Worm (Caenorhabditis elegans): ENCODE measurements around the gene fbxa-174.
A peak's percentile ranks its signal among the peaks of the same experiment; 100 is the strongest.

Gene fbxa-174

DNA sequence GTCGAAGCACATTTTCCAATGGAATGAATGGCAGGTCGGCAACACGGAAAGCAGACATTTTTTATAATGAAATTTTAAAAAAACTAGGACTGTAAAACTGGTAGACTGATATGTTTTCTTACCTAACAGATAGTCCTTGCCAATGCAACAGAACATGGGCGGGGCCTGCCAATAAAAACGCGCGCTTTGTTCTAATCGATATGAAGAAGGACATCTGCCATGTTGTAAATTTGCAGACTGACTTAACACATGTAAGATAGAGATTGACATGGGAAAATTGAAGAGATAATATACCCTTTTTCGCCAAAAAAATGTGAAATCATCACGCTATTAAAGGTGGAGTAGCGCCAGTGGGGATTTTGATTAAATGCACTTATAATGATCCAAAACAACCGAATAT is 5.5 kb downstream of the fbxa-174 start, which contains the start of gene C38D9.8:
Gene C38D9.8, minus strand, starts transcription at position 101 of the 400 bp plus-strand sequence.
- TF ChIP-seq C34B4.2 (tag; optimal IDR thresholded peaks at IDR 0.05) (no peak), nhr-47 (tag; optimal IDR thresholded peaks at IDR 0.05) (no peak), fkh-8 (tag; optimal IDR thresholded peaks at IDR 0.05) (no peak), unc-30 (tag; optimal IDR thresholded peaks at IDR 0.05) (no peak), lin-14 (GFP tag; optimal IDR thresholded peaks at IDR 0.05) (no peak), fos-1 (tag; optimal IDR thresholded peaks at IDR 0.05) (no peak), dsc-1 (tag; optimal IDR thresholded peaks at IDR 0.05) (no peak), ceh-82 (tag; optimal IDR thresholded peaks at IDR 0.05) (no peak)

ce11 chrV:17551396-17551795 is 6.9 kb downstream of the fbxa-174 start:
- no peak for TF ChIP-seq mep-1 (tag; optimal IDR thresholded peaks at IDR 0.05)
- TF ChIP-seq unc-62 (GFP tag; optimal IDR thresholded peaks at IDR 0.05) = no peak
- TF ChIP-seq hlh-17 (GFP tag; optimal IDR thresholded peaks at IDR 0.05; ENCODE audit: borderline replicate concordance) = no peak
- TF ChIP-seq nhr-77 (tag; optimal IDR thresholded peaks at IDR 0.05) = no peak
- no peak for TF ChIP-seq nhr-19 (GFP tag; conservative IDR thresholded peaks at IDR 0.05)
- TF ChIP-seq rnt-1 (tag; optimal IDR thresholded peaks at IDR 0.05) = no peak
- no peak for TF ChIP-seq aha-1 (tag; optimal IDR thresholded peaks at IDR 0.05)
- no peak for TF ChIP-seq C16A3.4 (tag; optimal IDR thresholded peaks at IDR 0.05)
- no peak for TF ChIP-seq ceh-63 (GFP tag; optimal IDR thresholded peaks at IDR 0.05)
- no peak for TF ChIP-seq egl-13 (tag; optimal IDR thresholded peaks at IDR 0.05)
- TF ChIP-seq mdl-1 (tag; optimal IDR thresholded peaks at IDR 0.05) = no peak

DNA sequence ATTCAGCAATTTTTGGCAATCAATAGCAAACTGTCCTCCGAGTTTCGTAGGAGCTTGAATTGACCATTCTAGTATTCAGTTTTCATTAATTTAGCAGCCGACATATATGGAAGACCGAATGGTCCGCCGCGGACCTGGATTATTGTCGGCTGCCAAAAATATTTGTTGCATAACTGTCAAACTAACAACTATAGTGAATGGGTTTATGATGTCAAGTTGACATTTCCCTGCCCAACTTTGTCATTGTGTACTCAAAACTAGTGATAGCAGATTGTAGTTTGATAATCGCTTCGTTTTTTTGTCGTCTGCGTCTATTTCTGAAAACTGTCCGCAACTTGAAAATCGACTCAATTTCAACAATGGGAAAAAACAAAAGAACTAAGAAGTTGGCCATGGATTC is 8.9 kb downstream of the fbxa-174 start, which contains the start of gene fbxa-176:
Gene fbxa-176, plus strand, starts transcription at position 314 of the 400 bp plus-strand sequence.
- TF ChIP-seq ceh-88 (GFP tag; IDR thresholded peaks at IDR 0.05) = no peak
- no peak for TF ChIP-seq efl-1 (optimal IDR thresholded peaks at IDR 0.05)
- peak in 1 of 2 experiments; percentile 66 for TF ChIP-seq efl-1 (GFP tag; optimal IDR thresholded peaks at IDR 0.05 in 1 of 2)
- peak in 1 of 2 experiments; percentile 10 for TF ChIP-seq lin-35 (GFP tag; optimal IDR thresholded peaks at IDR 0.05)
- TF ChIP-seq hlh-17 (GFP tag; optimal IDR thresholded peaks at IDR 0.05; ENCODE audit: borderline replicate concordance) = no peak

DNA sequence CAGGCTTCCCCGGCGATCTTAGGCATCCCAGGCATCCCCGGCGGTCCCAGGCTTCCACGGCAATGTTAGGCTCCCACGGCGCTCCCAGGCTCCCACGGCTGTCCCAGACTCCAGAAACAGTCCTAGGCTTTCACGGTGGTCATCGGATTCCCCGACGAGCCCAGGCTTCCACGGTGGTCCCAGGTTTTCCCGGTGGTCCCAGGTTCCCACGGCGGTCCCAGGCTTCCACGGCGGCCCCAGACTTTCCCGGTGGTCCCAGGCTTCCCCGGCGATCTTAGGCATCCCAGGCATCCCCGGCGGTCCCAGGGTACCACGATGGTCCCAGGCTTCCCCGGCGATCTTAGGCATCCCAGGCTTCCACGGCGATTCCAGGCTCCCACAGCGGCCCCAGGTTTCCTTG is 9.6 kb downstream of the fbxa-174 start:
- TF ChIP-seq zag-1 (tag; optimal IDR thresholded peaks at IDR 0.05) (no peak), mef-2 (tag; optimal IDR thresholded peaks at IDR 0.05) (no peak), hpl-2 (GFP tag; optimal IDR thresholded peaks at IDR 0.05) (no peak), nhr-84 (tag; optimal IDR thresholded peaks at IDR 0.05) (no peak)

- peak; percentile 36 for TF ChIP-seq elt-2 (tag; optimal IDR thresholded peaks at IDR 0.05)
- no peak for TF ChIP-seq fos-1 (tag; optimal IDR thresholded peaks at IDR 0.05)
- TF ChIP-seq fkh-8 (tag; optimal IDR thresholded peaks at IDR 0.05) = no peak
Observed at ce11 chrV:17546931-17547330, 11.3 kb downstream of the fbxa-174 start.

- TF ChIP-seq efl-1 (optimal IDR thresholded peaks at IDR 0.05) (no peak), efl-1 (GFP tag; optimal IDR thresholded peaks at IDR 0.05 in 1 of 2) (peak in 1 of 2 experiments; percentile 71), snu-23 (GFP tag; optimal IDR thresholded peaks at IDR 0.05) (no peak), C04F5.9 (tag; optimal IDR thresholded peaks at IDR 0.05) (no peak), mef-2 (tag; optimal IDR thresholded peaks at IDR 0.05) (no peak), snpc-4 (tag; optimal IDR thresholded peaks at IDR 0.05) (peak; percentile 12), nhr-28 (tag; optimal IDR thresholded peaks at IDR 0.05) (no peak), ceh-8 (GFP tag; optimal IDR thresholded peaks at IDR 0.05) (no peak), swsn-7 (tag; optimal IDR thresholded peaks at IDR 0.05) (no peak), fkh-8 (tag; optimal IDR thresholded peaks at IDR 0.05) (no peak), C34B4.2 (tag; optimal IDR thresholded peaks at IDR 0.05) (no peak), zip-4 (GFP tag; optimal IDR thresholded peaks at IDR 0.05) (no peak), pax-3 (tag; optimal IDR thresholded peaks at IDR 0.05) (no peak), rnt-1 (tag; optimal IDR thresholded peaks at IDR 0.05) (peak; percentile 8)
Observed at ce11 chrV:17542304-17542703, 16.0 kb downstream of the fbxa-174 start.
